Fruit fly (Drosophila melanogaster) Kc167 (cell line): Measurements from ENCODE around the gene CG31601.

ENCODE experiments used
- insv ChIP-seq: fragments of >200 bp; optimal IDR thresholded peaks from 3 replicates; lab custom pipeline; 2018; ENCODE audit warnings: missing external identifiers
- psq ChIP-seq: fragments of >200 bp; optimal IDR thresholded peaks from 2 replicates; lab custom pipeline; 2017; ENCODE audit warnings: missing external identifiers
- ttk ChIP-seq: sonication (Bioruptor generic); optimal IDR thresholded peaks from 2 replicates; lab custom pipeline; 2017; ENCODE audit warnings: missing external identifiers

DNA sequence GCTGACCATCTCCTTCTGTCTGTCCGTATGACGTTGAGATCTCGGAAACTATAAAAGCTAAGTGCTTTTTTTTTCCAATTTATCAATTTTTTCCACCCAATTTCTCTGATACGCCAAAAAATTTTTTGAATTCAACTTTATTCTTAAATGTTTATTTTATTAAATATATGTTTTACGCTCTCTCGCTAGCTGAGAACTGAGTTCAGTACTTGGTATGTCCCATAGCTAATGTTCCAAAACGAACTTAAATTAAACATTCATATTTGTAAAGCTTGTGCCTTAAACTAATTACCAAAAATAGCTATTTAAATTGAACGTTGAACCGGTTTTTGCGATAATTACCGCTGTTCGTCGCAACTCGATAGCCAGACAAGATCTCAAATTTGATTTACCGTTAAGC lies 6.1 kb downstream of the CG31601 start, which contains the start of gene Grl40a:
- TF ChIP-seq psq (lab: Kevin White, UChicago) (no peak), ttk (lab: Kevin White, UChicago) (no peak), insv (no peak)
